Worm (Caenorhabditis elegans) whole organism, late embryonic: Measurements from ENCODE around the gene sra-35.
A peak's percentile ranks its signal among the peaks of the same experiment; 100 is the strongest.

Source experiments
- F13H6.1 ChIP-seq: sonication (generic microtip); optimal IDR thresholded peaks from 2 replicates; lab custom pipeline; 2016; ENCODE audit warnings: missing genetic modification characterization, missing compliant biosample characterization
- K02D7.2 ChIP-seq: sonication (generic microtip); optimal IDR thresholded peaks from 2 replicates; lab custom pipeline; 2017; ENCODE audit warnings: mild to moderate bottlenecking, missing genetic modification characterization, missing compliant biosample characterization
- T23F11.4 ChIP-seq: fragments of 200-800 bp; sonication (Bioruptor generic); optimal IDR thresholded peaks from 2 replicates; lab custom pipeline; 2018; ENCODE audit warnings: mild to moderate bottlenecking, missing genetic modification characterization, missing compliant biosample characterization
- Y22D7AL.16 ChIP-seq: sonication (generic microtip); optimal IDR thresholded peaks from 2 replicates; lab custom pipeline; 2016; ENCODE audit warnings: missing genetic modification characterization, missing compliant biosample characterization
- ceh-14 ChIP-seq: sonication (generic microtip); optimal IDR thresholded peaks from 2 replicates; lab custom pipeline; 2016; ENCODE audit warnings: missing genotype, missing genetic modification characterization, missing compliant biosample characterization
- ceh-18 ChIP-seq: sonication (generic microtip); optimal IDR thresholded peaks from 2 replicates; lab custom pipeline; 2016; ENCODE audit warnings: missing genetic modification characterization, missing compliant biosample characterization
- ceh-24 ChIP-seq: sonication (generic microtip); optimal IDR thresholded peaks from 2 replicates; lab custom pipeline; 2016; ENCODE audit warnings: mild to moderate bottlenecking, missing genetic modification characterization, missing compliant biosample characterization
- ceh-30 ChIP-seq: fragments of 150-350 bp; optimal IDR thresholded peaks from 2 replicates; lab custom pipeline; 2014; ENCODE audit warnings: missing biosample characterization, missing genetic modification characterization
- ceh-34 ChIP-seq: sonication (generic microtip); optimal IDR thresholded peaks from 2 replicates; lab custom pipeline; 2016; ENCODE audit warnings: mild to moderate bottlenecking, missing genetic modification characterization, missing compliant biosample characterization
- ceh-45 ChIP-seq: fragments of 200-800 bp; sonication (Bioruptor generic); IDR thresholded peaks from 2 replicates; pipeline ENCODE4 v1.3.6; 2022; ENCODE audit warnings: missing genetic modification reagents, missing genetic modification characterization, missing compliant biosample characterization
- ceh-48 ChIP-seq: sonication (generic microtip); optimal IDR thresholded peaks from 2 replicates; lab custom pipeline; 2016; ENCODE audit warnings: missing genetic modification characterization, inconsistent platforms, missing compliant biosample characterization
- ceh-6 ChIP-seq: fragments of 200-800 bp; sonication (Bioruptor generic); optimal IDR thresholded peaks from 2 replicates; lab custom pipeline; 2018; ENCODE audit warnings: mild to moderate bottlenecking, missing genetic modification characterization, missing compliant biosample characterization
- ceh-9 ChIP-seq: sonication (generic microtip); optimal IDR thresholded peaks from 2 replicates; lab custom pipeline; 2016; ENCODE audit warnings: mild to moderate bottlenecking, missing genetic modification characterization, inconsistent platforms, missing compliant biosample characterization
- dve-1 ChIP-seq: sonication (generic microtip); optimal IDR thresholded peaks from 2 replicates; lab custom pipeline; 2017; ENCODE audit warnings: antibody characterized with exemption, mild to moderate bottlenecking, missing genetic modification characterization, missing compliant biosample characterization
- elt-2 ChIP-seq: sonication (generic microtip); optimal IDR thresholded peaks from 2 replicates; lab custom pipeline; 2016; ENCODE audit warnings: missing genetic modification reagents, missing genetic modification characterization, missing compliant biosample characterization
- elt-4 ChIP-seq: sonication (generic microtip); optimal IDR thresholded peaks from 2 replicates; lab custom pipeline; 2016; ENCODE audit warnings: missing genetic modification characterization, missing compliant biosample characterization
- fkh-10 ChIP-seq: fragments of 150-350 bp; optimal IDR thresholded peaks from 2 replicates; lab custom pipeline; 2014; ENCODE audit warnings: missing biosample characterization, missing genetic modification reagents, missing genetic modification characterization
- gmeb-2 ChIP-seq: sonication (generic microtip); optimal IDR thresholded peaks from 2 replicates; lab custom pipeline; 2016; ENCODE audit warnings: missing genetic modification characterization, inconsistent platforms, missing compliant biosample characterization
- lin-11 ChIP-seq: fragments of 200-800 bp; sonication (Bioruptor generic); optimal IDR thresholded peaks from 2 replicates; lab custom pipeline; 2018; ENCODE audit warnings: mild to moderate bottlenecking, missing genetic modification characterization, missing compliant biosample characterization
- madf-2 ChIP-seq: sonication (generic microtip); optimal IDR thresholded peaks from 2 replicates; lab custom pipeline; 2017; ENCODE audit warnings: missing genetic modification characterization, missing compliant biosample characterization
- nfya-1 ChIP-seq: sonication (generic microtip); optimal IDR thresholded peaks from 2 replicates; lab custom pipeline; 2017; ENCODE audit warnings: missing genetic modification characterization, mild to moderate bottlenecking, missing compliant biosample characterization, antibody characterized with exemption, moderate library complexity
- nhr-11 ChIP-seq: fragments of 150-350 bp; optimal IDR thresholded peaks from 2 replicates; lab custom pipeline; 2014; ENCODE audit warnings: missing biosample characterization, missing genetic modification characterization
- nhr-232 ChIP-seq: sonication (generic microtip); optimal IDR thresholded peaks from 2 replicates; lab custom pipeline; 2016; ENCODE audit warnings: missing genetic modification characterization, missing compliant biosample characterization
- pag-3 ChIP-seq: sonication (generic microtip); optimal IDR thresholded peaks from 2 replicates; lab custom pipeline; 2016; ENCODE audit warnings: missing compliant biosample characterization, missing genetic modification characterization, borderline replicate concordance
- pat-9 ChIP-seq: fragments of 200-800 bp; sonication (Bioruptor generic); optimal IDR thresholded peaks from 2 replicates; lab custom pipeline; 2018; ENCODE audit warnings: mild to moderate bottlenecking, missing genetic modification characterization, moderate library complexity, missing compliant biosample characterization
- pax-1 ChIP-seq: fragments of 150-350 bp; optimal IDR thresholded peaks from 2 replicates; lab custom pipeline; 2014; ENCODE audit warnings: missing biosample characterization, missing genetic modification characterization
- pha-2 ChIP-seq: sonication (generic microtip); optimal IDR thresholded peaks from 2 replicates; lab custom pipeline; 2017; ENCODE audit warnings: mild to moderate bottlenecking, missing genetic modification characterization, missing compliant biosample characterization
- pha-4 ChIP-seq: fragments of 150-350 bp; optimal IDR thresholded peaks from 2 replicates; lab custom pipeline; 2018; ENCODE audit warnings: missing biosample characterization, missing genetic modification reagents, missing genetic modification characterization
- pqm-1 ChIP-seq: sonication (generic microtip); optimal IDR thresholded peaks from 2 replicates; lab custom pipeline; 2016; ENCODE audit warnings: missing genetic modification characterization, missing compliant biosample characterization
- rnt-1 ChIP-seq: sonication (generic microtip); optimal IDR thresholded peaks from 2 replicates; lab custom pipeline; 2016; ENCODE audit warnings: missing genetic modification characterization, missing compliant biosample characterization
- sdc-2 ChIP-seq: sonication (generic microtip); optimal IDR thresholded peaks from 2 replicates; lab custom pipeline; 2016; ENCODE audit warnings: missing genotype, missing genetic modification characterization, missing compliant biosample characterization
- sox-2 ChIP-seq: fragments of 200-800 bp; sonication (Bioruptor generic); IDR thresholded peaks from 2 replicates; pipeline ENCODE4 v1.3.6; 2022; ENCODE audit warnings: missing genetic modification reagents, missing genetic modification characterization, missing compliant biosample characterization
- syd-9 ChIP-seq: sonication (generic microtip); optimal IDR thresholded peaks from 2 replicates; lab custom pipeline; 2016; ENCODE audit warnings: mild to moderate bottlenecking, missing genetic modification characterization, moderate library complexity, missing compliant biosample characterization
- tbx-2 ChIP-seq: sonication (generic microtip); optimal IDR thresholded peaks from 2 replicates; lab custom pipeline; 2016; ENCODE audit warnings: missing genetic modification characterization, missing compliant biosample characterization
- tbx-7 ChIP-seq: sonication (generic microtip); optimal IDR thresholded peaks from 2 replicates; lab custom pipeline; 2016; ENCODE audit warnings: missing genotype, missing genetic modification characterization, missing compliant biosample characterization
- unc-3 ChIP-seq, 2 experiments: fragments of 200-800 bp in 1 of 2; sonication (Bioruptor generic) in 1 of 2; sonication (generic microtip) in 1 of 2; conservative IDR thresholded peaks in 1 of 2; optimal IDR thresholded peaks in 1 of 2; 2 replicates each; pipeline versions ENCODE4 v1.3.6 to Lab custom; 2016 to 2022; ENCODE audit warnings: missing compliant biosample characterization in 2 of 2, missing genetic modification characterization in 2 of 2, missing genetic modification reagents in 1 of 2
- unc-55 ChIP-seq: sonication (generic microtip); optimal IDR thresholded peaks from 2 replicates; lab custom pipeline; 2017; ENCODE audit warnings: missing biosample characterization, missing genetic modification reagents, missing genetic modification characterization
- unc-86 ChIP-seq: sonication (generic microtip); optimal IDR thresholded peaks from 2 replicates; lab custom pipeline; 2016; ENCODE audit warnings: missing genetic modification characterization, missing compliant biosample characterization
- zip-5 ChIP-seq: sonication (generic microtip); optimal IDR thresholded peaks from 2 replicates; lab custom pipeline; 2016; ENCODE audit warnings: missing genetic modification characterization, missing compliant biosample characterization

Gene sra-35

ce11 chrII:4525185-4525584 lies 2.5 kb downstream of the sra-35 start:
- TF ChIP-seq F13H6.1 (tag; lab: Kevin White, UChicago) (no peak), pax-1 (tag; lab: Kevin White, UChicago) (no peak), nhr-11 (tag; lab: Kevin White, UChicago) (no peak), pqm-1 (tag; lab: Kevin White, UChicago) (no peak), pha-4 (tag; lab: Kevin White, UChicago) (no peak), tbx-7 (tag; lab: Kevin White, UChicago) (no peak), ceh-24 (tag; lab: Kevin White, UChicago) (no peak), unc-3 (GFP tag; conservative IDR thresholded peaks at IDR 0.05; lab: Robert Waterston, UW) (no peak), unc-3 (tag; optimal IDR thresholded peaks at IDR 0.05; lab: Kevin White, UChicago) (no peak), Y22D7AL.16 (tag; lab: Kevin White, UChicago) (no peak)

ce11 chrII:4523122-4523672 lies 4.5 kb downstream of the sra-35 start, which contains the start of the genes B0304.4 and B0304.2:
B0304.4 (minus strand) TSS chrII:4523222.
B0304.2 (plus strand) TSS chrII:4523622.
- TF ChIP-seq ceh-14, result no peak
- TF ChIP-seq dve-1 (tag; lab: Kevin White, UChicago), result no peak
- TF ChIP-seq sox-2, result no peak
- no peak for TF ChIP-seq nfya-1 (tag; lab: Kevin White, UChicago)
- TF ChIP-seq, all 69 proteins: peak for 0

ce11 chrII:4519976-4520594 lies 7.6 kb downstream of the sra-35 start:
- TF ChIP-seq ceh-18 (tag; lab: Kevin White, UChicago), result peak; percentile 41
- TF ChIP-seq ceh-34 (tag; lab: Kevin White, UChicago), result peak; percentile 20
- peak; percentile 49 for TF ChIP-seq pat-9 (tag; lab: Kevin White, UChicago)
- TF ChIP-seq rnt-1 (tag; lab: Kevin White, UChicago), result peak; percentile 55
- TF ChIP-seq unc-55 (GFP tag; lab: Kevin White, UChicago), result peak; percentile 36
- no peak for TF ChIP-seq K02D7.2 (tag; lab: Kevin White, UChicago)
- no peak for TF ChIP-seq unc-86 (tag; lab: Kevin White, UChicago)
- TF ChIP-seq pha-4 (tag; lab: Kevin White, UChicago), result no peak

DNA sequence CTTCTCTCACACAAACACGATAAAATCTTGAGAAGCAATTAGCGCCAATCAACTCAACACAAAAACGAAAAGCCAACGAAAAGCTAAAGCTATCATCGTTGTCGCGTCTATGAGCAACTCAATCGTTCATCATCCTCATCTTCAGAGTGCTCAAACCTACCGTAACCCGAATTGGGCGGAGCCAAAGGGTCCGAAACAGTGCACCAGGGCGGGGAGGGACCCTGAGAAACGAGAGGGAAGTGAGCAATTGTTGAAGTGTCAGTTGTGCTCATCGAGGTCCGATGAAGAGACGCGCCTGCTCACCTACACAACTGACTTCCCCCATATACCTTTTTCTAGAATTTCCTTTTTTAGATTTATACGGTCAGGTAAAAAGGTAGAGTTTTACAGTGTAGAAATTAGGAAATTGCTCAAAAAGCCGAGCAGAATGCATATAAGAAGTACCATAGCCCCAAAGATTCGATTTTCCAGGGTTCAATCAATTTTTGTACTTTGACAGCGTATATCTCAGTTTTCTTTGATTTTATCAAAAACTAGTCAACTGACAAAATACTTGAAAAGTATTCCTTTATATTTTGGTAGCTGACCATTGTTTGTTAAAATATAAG lies 9.3 kb downstream of the sra-35 start, which contains the start of gene hlh-1:
hlh-1 (plus strand) TSS at position 275 of the 608 bp plus-strand sequence.
- TF ChIP-seq sdc-2 (tag; lab: Kevin White, UChicago) (no peak), lin-11 (no peak), fkh-10 (no peak), nhr-232 (tag; lab: Kevin White, UChicago) (no peak), madf-2 (no peak), pag-3 (no peak), T23F11.4 (GFP tag; lab: Kevin White, UChicago) (no peak), unc-55 (GFP tag; lab: Kevin White, UChicago) (peak; percentile 95), ceh-30 (no peak), ceh-9 (tag; lab: Kevin White, UChicago) (no peak), ceh-48 (no peak), pha-2 (tag; lab: Kevin White, UChicago) (no peak), dve-1 (tag; lab: Kevin White, UChicago) (no peak), tbx-2 (tag; lab: Kevin White, UChicago) (no peak), ceh-18 (tag; lab: Kevin White, UChicago) (peak; percentile 67), rnt-1 (tag; lab: Kevin White, UChicago) (peak; percentile 60), sox-2 (no peak), pat-9 (tag; lab: Kevin White, UChicago) (no peak), nfya-1 (tag; lab: Kevin White, UChicago) (peak; percentile 73), elt-2 (tag; lab: Kevin White, UChicago) (no peak), tbx-7 (tag; lab: Kevin White, UChicago) (no peak), gmeb-2 (tag; lab: Kevin White, UChicago) (no peak), ceh-45 (no peak), ceh-6 (no peak), pha-4 (tag; lab: Kevin White, UChicago) (no peak), F13H6.1 (tag; lab: Kevin White, UChicago) (no peak), zip-5 (tag; lab: Kevin White, UChicago) (no peak), Y22D7AL.16 (tag; lab: Kevin White, UChicago) (no peak), syd-9 (tag; lab: Kevin White, UChicago) (no peak), unc-86 (tag; lab: Kevin White, UChicago) (no peak), elt-4 (tag; lab: Kevin White, UChicago) (no peak)
